Worm (Caenorhabditis elegans) whole organism, L3 larva: ENCODE measurements around the gene F42E11.3.

Experiments used
- ama-1 ChIP-seq: fragments of 150-350 bp; optimal IDR thresholded peaks from 2 replicates; lab custom pipeline; 2018
- elt-3 ChIP-seq, 3 experiments: fragments of 150-350 bp in 1 of 3; sonication (generic microtip) in 2 of 3; optimal IDR thresholded peaks; 2 replicates in 2 of 3; 4 replicates in 1 of 3; lab custom pipeline; 2014 to 2017; ENCODE audit warnings: missing biosample characterization in 3 of 3, missing genetic modification characterization in 3 of 3
- jun-1 ChIP-seq: fragments of 150-350 bp; optimal IDR thresholded peaks from 2 replicates; lab custom pipeline; 2014; ENCODE audit warnings: missing biosample characterization, missing genetic modification reagents, missing genetic modification characterization
- mdl-1 ChIP-seq: fragments of 150-350 bp; optimal IDR thresholded peaks from 2 replicates; lab custom pipeline; 2014; ENCODE audit warnings: missing biosample characterization, missing genetic modification characterization
- mml-1 ChIP-seq: fragments of 150-350 bp; sonication (generic microtip); optimal IDR thresholded peaks from 3 replicates; lab custom pipeline; 2014; ENCODE audit warnings: missing biosample characterization, missing genetic modification characterization
- nhr-28 ChIP-seq: fragments of 150-350 bp; optimal IDR thresholded peaks from 2 replicates; lab custom pipeline; 2014; ENCODE audit warnings: missing biosample characterization, missing genetic modification characterization
- unc-62 ChIP-seq: fragments of 150-350 bp; sonication (generic microtip); optimal IDR thresholded peaks from 4 replicates; lab custom pipeline; 2014; ENCODE audit warnings: missing biosample characterization, missing genetic modification reagents, missing genetic modification characterization
- zag-1 ChIP-seq: fragments of 150-350 bp; optimal IDR thresholded peaks from 2 replicates; lab custom pipeline; 2014; ENCODE audit warnings: missing biosample characterization, missing genetic modification characterization

DNA sequence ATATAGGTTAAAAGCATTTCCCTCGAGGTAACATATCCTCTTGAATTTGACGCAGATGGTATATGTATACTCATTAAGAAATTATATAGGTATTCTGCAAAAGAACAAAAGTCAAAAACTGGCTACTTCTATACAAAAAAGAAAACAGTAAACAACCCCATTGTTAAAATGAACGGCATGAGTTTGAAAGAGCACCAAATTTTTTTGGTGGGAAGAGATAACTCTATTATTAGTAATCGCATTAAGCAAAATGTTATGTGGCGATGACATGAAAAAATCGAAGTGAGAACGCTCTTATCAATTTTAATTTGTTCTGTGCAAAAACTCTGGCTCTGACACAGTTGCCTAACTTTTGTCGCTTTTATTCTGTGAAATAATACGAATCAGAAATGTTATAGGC is 43.3 kb upstream of the F42E11.3 start, which contains the start of gene F46C3.2:
- no peak for TF ChIP-seq nhr-28 (tag; lab: Kevin White, UChicago)
- no peak for TF ChIP-seq mml-1 (tag; lab: Kevin White, UChicago)
- TF ChIP-seq jun-1, result no peak
- TF ChIP-seq mdl-1 (tag; lab: Kevin White, UChicago), result no peak
- no peak for TF ChIP-seq ama-1 (lab: Kevin White, UChicago)
- no peak for TF ChIP-seq elt-3 (tag; optimal IDR thresholded peaks at IDR 0.05; lab: Kevin White, UChicago)
- no peak for TF ChIP-seq zag-1
- no peak for TF ChIP-seq unc-62
